Worm (Caenorhabditis elegans) whole organism, young adult: ENCODE results near the gene ZC15.10.

ENCODE experiments used
- B0261.1 ChIP-seq: sonication (generic microtip); optimal IDR thresholded peaks from 2 replicates; lab custom pipeline; 2016; ENCODE audit warnings: mild to moderate bottlenecking, missing genetic modification characterization, moderate library complexity, missing compliant biosample characterization
- D2030.7 ChIP-seq: fragments of 200-800 bp; sonication (Bioruptor generic); IDR thresholded peaks from 2 replicates; pipeline ENCODE4 v1.3.6; 2022; ENCODE audit warnings: missing genetic modification reagents, missing genetic modification characterization, missing compliant biosample characterization
- F37B4.10 ChIP-seq: fragments of 200-800 bp; sonication (Bioruptor generic); IDR thresholded peaks from 2 replicates; pipeline ENCODE4 v1.3.6; 2022; ENCODE audit warnings: missing genetic modification characterization, missing compliant biosample characterization
- F49E8.2 ChIP-seq: sonication (generic microtip); optimal IDR thresholded peaks from 3 replicates; lab custom pipeline; 2017; ENCODE audit warnings: missing genetic modification characterization, mild to moderate bottlenecking, missing compliant biosample characterization, antibody characterized with exemption, moderate library complexity; ENCODE audit not compliant: insufficient read depth
- F57A8.1 ChIP-seq: fragments of 200-800 bp; sonication (Bioruptor generic); optimal IDR thresholded peaks from 2 replicates; lab custom pipeline; 2018; ENCODE audit warnings: mild to moderate bottlenecking, missing genetic modification characterization, moderate library complexity, missing compliant biosample characterization
- K11D2.4 ChIP-seq: fragments of 200-800 bp; sonication (Bioruptor generic); IDR thresholded peaks from 2 replicates; pipeline ENCODE4 v1.3.6; 2022; ENCODE audit warnings: missing genetic modification reagents, missing genetic modification characterization, missing compliant biosample characterization
- T07F8.4 ChIP-seq: sonication (generic microtip); optimal IDR thresholded peaks from 2 replicates; lab custom pipeline; 2016; ENCODE audit warnings: mild to moderate bottlenecking, missing genetic modification characterization, moderate library complexity, missing compliant biosample characterization
- Y95B8A.8 ChIP-seq: fragments of 200-800 bp; sonication (Bioruptor generic); IDR thresholded peaks from 2 replicates; pipeline ENCODE4 v1.3.6; 2022; ENCODE audit warnings: missing genetic modification reagents, missing genetic modification characterization, missing compliant biosample characterization
- akir-1 ChIP-seq: fragments of 200-800 bp; sonication (Bioruptor generic); optimal IDR thresholded peaks from 2 replicates; lab custom pipeline; 2018; ENCODE audit warnings: mild to moderate bottlenecking, missing genetic modification characterization, moderate library complexity, missing compliant biosample characterization
- ama-1 ChIP-seq, 3 experiments: fragments of 150-350 bp in 1 of 3; sonication (generic microtip) in 2 of 3; optimal IDR thresholded peaks; 2 replicates each; lab custom pipeline; 2014 to 2018; ENCODE audit warnings: missing biosample characterization in 2 of 3, missing genetic modification characterization in 2 of 3, missing genetic modification reagents in 2 of 3
- aptf-3 ChIP-seq: fragments of 200-800 bp; sonication (Bioruptor generic); IDR thresholded peaks from 2 replicates; pipeline ENCODE4 v1.3.6; 2022; ENCODE audit warnings: missing genetic modification characterization, missing compliant biosample characterization
- attf-3 ChIP-seq: fragments of 200-800 bp; sonication (Bioruptor generic); conservative IDR thresholded peaks from 2 replicates; pipeline ENCODE4 v1.3.6; 2022; ENCODE audit warnings: missing genetic modification reagents, missing genetic modification characterization, missing compliant biosample characterization
- attf-5 ChIP-seq: fragments of 200-800 bp; sonication (Bioruptor generic); optimal IDR thresholded peaks from 2 replicates; lab custom pipeline; 2018; ENCODE audit warnings: mild to moderate bottlenecking, missing genetic modification characterization, missing compliant biosample characterization
- bed-1 ChIP-seq: fragments of 200-800 bp; sonication (Bioruptor generic); IDR thresholded peaks from 2 replicates; pipeline ENCODE4 v1.3.6; 2022; ENCODE audit warnings: missing genetic modification reagents, missing genetic modification characterization, missing compliant biosample characterization
- ccch-3 ChIP-seq: fragments of 200-800 bp; sonication (Bioruptor generic); optimal IDR thresholded peaks from 2 replicates; lab custom pipeline; 2018; ENCODE audit warnings: mild to moderate bottlenecking, missing genetic modification characterization, missing compliant biosample characterization
- cebp-2 ChIP-seq: fragments of 200-800 bp; sonication (Bioruptor generic); IDR thresholded peaks from 2 replicates; pipeline ENCODE4 v1.3.6; 2022; ENCODE audit warnings: missing genetic modification characterization, missing compliant biosample characterization
- ceh-40 ChIP-seq: fragments of 200-800 bp; sonication (Bioruptor generic); IDR thresholded peaks from 2 replicates; pipeline ENCODE4 v1.3.6; 2022; ENCODE audit warnings: missing genetic modification characterization, missing compliant biosample characterization
- ceh-91 ChIP-seq: fragments of 200-800 bp; sonication (Bioruptor generic); IDR thresholded peaks from 2 replicates; pipeline ENCODE4 v1.3.6; 2022; ENCODE audit warnings: missing genetic modification reagents, missing genetic modification characterization, missing compliant biosample characterization
- die-1 ChIP-seq: sonication (generic microtip); optimal IDR thresholded peaks from 2 replicates; lab custom pipeline; 2016; ENCODE audit warnings: missing genotype, mild to moderate bottlenecking, missing genetic modification characterization, missing compliant biosample characterization
- dox-1 ChIP-seq: fragments of 200-800 bp; sonication (Bioruptor generic); IDR thresholded peaks from 2 replicates; pipeline ENCODE4 v1.3.6; 2022; ENCODE audit warnings: missing genetic modification reagents, missing genetic modification characterization, missing compliant biosample characterization
- efl-1 ChIP-seq: fragments of 150-350 bp; optimal IDR thresholded peaks from 2 replicates; lab custom pipeline; 2014; ENCODE audit warnings: missing biosample characterization, missing genetic modification reagents, missing genetic modification characterization
- egl-18 ChIP-seq: fragments of 200-800 bp; sonication (Bioruptor generic); IDR thresholded peaks from 2 replicates; pipeline ENCODE4 v1.3.6; 2022; ENCODE audit warnings: missing genetic modification reagents, missing genetic modification characterization, missing compliant biosample characterization
- egl-44 ChIP-seq: fragments of 200-800 bp; sonication (Bioruptor generic); IDR thresholded peaks from 2 replicates; pipeline ENCODE4 v1.3.6; 2022; ENCODE audit warnings: missing genetic modification reagents, missing genetic modification characterization, missing compliant biosample characterization
- fkh-3 ChIP-seq: sonication (generic microtip); optimal IDR thresholded peaks from 2 replicates; lab custom pipeline; 2016; ENCODE audit warnings: mild to moderate bottlenecking, missing genetic modification characterization, missing compliant biosample characterization
- him-1 ChIP-seq: sonication (generic microtip); optimal IDR thresholded peaks from 2 replicates; lab custom pipeline; 2016; ENCODE audit warnings: missing genotype, missing genetic modification reagents, missing genetic modification characterization, missing compliant biosample characterization
- hlh-26 ChIP-seq: fragments of 200-800 bp; sonication (Bioruptor generic); conservative IDR thresholded peaks from 2 replicates; pipeline ENCODE4 v1.3.6; 2022; ENCODE audit warnings: missing genetic modification reagents, missing genetic modification characterization, missing compliant biosample characterization
- hmg-1.2 ChIP-seq: fragments of 200-800 bp; sonication (Bioruptor generic); IDR thresholded peaks from 2 replicates; pipeline ENCODE4 v1.3.6; 2022; ENCODE audit warnings: missing genetic modification reagents, missing genetic modification characterization, missing compliant biosample characterization
- hmg-20 ChIP-seq: fragments of 200-800 bp; sonication (Bioruptor generic); IDR thresholded peaks from 2 replicates; pipeline ENCODE4 v1.3.6; 2022; ENCODE audit warnings: missing genetic modification reagents, missing genetic modification characterization, missing compliant biosample characterization
- let-526 ChIP-seq: fragments of 200-800 bp; sonication (Bioruptor generic); IDR thresholded peaks from 2 replicates; pipeline ENCODE4 v1.3.6; 2022; ENCODE audit warnings: missing genetic modification reagents, missing genetic modification characterization, missing compliant biosample characterization
- lin-26 ChIP-seq: fragments of 200-800 bp; sonication (Bioruptor generic); IDR thresholded peaks from 2 replicates; pipeline ENCODE4 v1.3.6; 2022; ENCODE audit warnings: missing genetic modification reagents, missing genetic modification characterization, missing compliant biosample characterization
- lin-35 ChIP-seq, 3 experiments: fragments of 150-350 bp in 2 of 3; sonication (generic microtip) in 1 of 3; optimal IDR thresholded peaks; 2 replicates each; lab custom pipeline; 2014 to 2018; ENCODE audit warnings: missing biosample characterization in 3 of 3, missing genetic modification characterization in 3 of 3, missing genetic modification reagents in 3 of 3
- lin-40 ChIP-seq: sonication (generic microtip); optimal IDR thresholded peaks from 2 replicates; lab custom pipeline; 2016; ENCODE audit warnings: missing genetic modification characterization, mild to moderate bottlenecking, missing compliant biosample characterization, missing genotype, missing genetic modification reagents
- madf-10 ChIP-seq: sonication (generic microtip); optimal IDR thresholded peaks from 2 replicates; lab custom pipeline; 2016; ENCODE audit warnings: mild to moderate bottlenecking, missing genetic modification characterization, missing compliant biosample characterization
- madf-8 ChIP-seq: fragments of 200-800 bp; sonication (Bioruptor generic); conservative IDR thresholded peaks from 2 replicates; pipeline ENCODE4 v1.3.6; 2022; ENCODE audit warnings: missing genetic modification reagents, missing genetic modification characterization, missing compliant biosample characterization
- mcd-1 ChIP-seq: fragments of 200-800 bp; sonication (Bioruptor generic); IDR thresholded peaks from 2 replicates; pipeline ENCODE4 v1.3.6; 2022; ENCODE audit warnings: missing genetic modification reagents, missing genetic modification characterization, missing compliant biosample characterization
- mes-4 ChIP-seq: sonication (generic microtip); optimal IDR thresholded peaks from 2 replicates; lab custom pipeline; 2016; ENCODE audit warnings: missing genotype, missing genetic modification characterization, missing compliant biosample characterization
- mxl-1 ChIP-seq: sonication (generic microtip); optimal IDR thresholded peaks from 2 replicates; lab custom pipeline; 2016; ENCODE audit warnings: missing genetic modification characterization, missing compliant biosample characterization
- nfyb-1 ChIP-seq: fragments of 200-800 bp; sonication (Bioruptor generic); IDR thresholded peaks from 2 replicates; pipeline ENCODE4 v1.3.6; 2022; ENCODE audit warnings: missing genetic modification reagents, missing genetic modification characterization, missing compliant biosample characterization
- nhr-27 ChIP-seq: fragments of 200-800 bp; sonication (Bioruptor generic); optimal IDR thresholded peaks from 2 replicates; lab custom pipeline; 2018; ENCODE audit warnings: mild to moderate bottlenecking, missing genetic modification characterization, moderate library complexity, missing compliant biosample characterization
- nhr-90 ChIP-seq: sonication (generic microtip); optimal IDR thresholded peaks from 2 replicates; lab custom pipeline; 2016; ENCODE audit warnings: missing genotype, mild to moderate bottlenecking, missing genetic modification characterization, missing compliant biosample characterization
- rpc-1 ChIP-seq, 2 experiments: fragments of 150-350 bp in 1 of 2; sonication (generic microtip) in 1 of 2; optimal IDR thresholded peaks; 2 replicates each; lab custom pipeline; 2014 to 2018; ENCODE audit warnings: missing biosample characterization in 1 of 2, missing genetic modification characterization in 1 of 2, missing genetic modification reagents in 1 of 2, missing genotype in 1 of 2
- sdz-38 ChIP-seq: sonication (generic microtip); optimal IDR thresholded peaks from 2 replicates; lab custom pipeline; 2016; ENCODE audit warnings: missing genotype, missing genetic modification characterization, missing compliant biosample characterization
- sea-2 ChIP-seq: fragments of 200-800 bp; sonication (Bioruptor generic); IDR thresholded peaks from 2 replicates; pipeline ENCODE4 v1.3.6; 2022; ENCODE audit warnings: missing genetic modification characterization, missing compliant biosample characterization
- snpc-1.3 ChIP-seq: sonication (generic microtip); optimal IDR thresholded peaks from 2 replicates; lab custom pipeline; 2017; ENCODE audit warnings: missing genetic modification characterization, mild to moderate bottlenecking, missing compliant biosample characterization, antibody characterized with exemption, moderate library complexity, missing genotype, missing genetic modification reagents; ENCODE audit not compliant: insufficient read depth
- tbx-9 ChIP-seq: sonication (generic microtip); optimal IDR thresholded peaks from 2 replicates; lab custom pipeline; 2016; ENCODE audit warnings: borderline replicate concordance, missing genetic modification characterization, inconsistent platforms, missing compliant biosample characterization
- zim-3 ChIP-seq: sonication (generic microtip); optimal IDR thresholded peaks from 2 replicates; lab custom pipeline; 2017; ENCODE audit warnings: mild to moderate bottlenecking, missing genetic modification characterization, moderate library complexity, missing compliant biosample characterization
- ztf-25 ChIP-seq: fragments of 200-800 bp; sonication (Bioruptor generic); IDR thresholded peaks from 2 replicates; pipeline ENCODE4 v1.3.6; 2022; ENCODE audit warnings: missing genetic modification reagents, missing genetic modification characterization, missing compliant biosample characterization
- ztf-26 ChIP-seq: sonication (generic microtip); optimal IDR thresholded peaks from 2 replicates; lab custom pipeline; 2017; ENCODE audit warnings: missing genetic modification characterization, missing compliant biosample characterization

ZC15.10 gene

DNA sequence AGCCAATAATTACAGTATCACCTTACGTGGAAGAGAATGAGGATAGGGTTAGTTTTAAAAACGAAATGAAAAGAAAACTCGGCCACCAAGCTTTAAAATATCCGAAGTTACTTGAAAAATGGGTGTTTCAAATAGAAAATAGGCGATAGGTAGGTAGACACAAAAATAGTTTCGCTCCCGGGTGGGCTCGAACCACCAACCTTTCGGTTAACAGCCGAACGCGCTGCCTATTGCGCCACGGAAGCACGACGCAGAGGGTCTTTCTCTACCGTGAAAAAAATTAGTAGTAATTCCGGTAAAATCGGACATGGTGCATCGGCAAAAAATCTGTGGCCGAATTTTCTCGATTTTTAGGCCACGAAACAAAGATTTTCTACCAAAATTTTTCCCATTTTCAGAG is 37.1 kb downstream of the ZC15.10 start (continued):
- TF ChIP-seq snpc-1.3 (tag; lab: Kevin White, UChicago) = no peak
- no peak for TF ChIP-seq attf-3 (GFP tag; lab: Robert Waterston, UW)
- TF ChIP-seq ztf-25 = 0 out of 2 replicates have a peak, but pooled peaks have one; percentile 31
- TF ChIP-seq lin-26 (GFP tag; lab: Robert Waterston, UW) = no peak
- no peak for TF ChIP-seq hmg-20 (GFP tag; lab: Robert Waterston, UW)
- TF ChIP-seq hlh-26 (GFP tag; lab: Robert Waterston, UW) = no peak
- TF ChIP-seq nhr-90 (tag; lab: Kevin White, UChicago) = peak; percentile 10
- no peak for TF ChIP-seq F57A8.1 (GFP tag; lab: Kevin White, UChicago)
- TF ChIP-seq nhr-27 (tag; lab: Kevin White, UChicago) = no peak
- no peak for TF ChIP-seq akir-1 (GFP tag; lab: Kevin White, UChicago)
- TF ChIP-seq K11D2.4 (GFP tag; lab: Robert Waterston, UW) = no peak
- no peak for TF ChIP-seq aptf-3
- TF ChIP-seq mcd-1 = no peak
- no peak for TF ChIP-seq mes-4 (tag; lab: Kevin White, UChicago)
- no peak for TF ChIP-seq lin-40
- no peak for TF ChIP-seq nfyb-1
- TF ChIP-seq ama-1 (optimal IDR thresholded peaks at IDR 0.05; lab: Kevin White, UChicago) = no peak
- TF ChIP-seq ama-1 (GFP tag; optimal IDR thresholded peaks at IDR 0.05; lab: Kevin White, UChicago) = no peak
- TF ChIP-seq lin-35 (GFP tag; optimal IDR thresholded peaks at IDR 0.05; lab: Kevin White, UChicago) = no peak
- TF ChIP-seq egl-18 = no peak
- peak; percentile 54; the same call in 1 of the 2 replicates for TF ChIP-seq D2030.7 (GFP tag; lab: Robert Waterston, UW)
- TF ChIP-seq cebp-2 (GFP tag; lab: Robert Waterston, UW) = no peak
- TF ChIP-seq sea-2 (GFP tag; lab: Robert Waterston, UW) = no peak
- TF ChIP-seq madf-8 = no peak
- TF ChIP-seq T07F8.4 (tag; lab: Kevin White, UChicago) = no peak
- TF ChIP-seq fkh-3 (tag; lab: Kevin White, UChicago) = no peak
- TF ChIP-seq ccch-3 = no peak
- TF ChIP-seq F37B4.10 (GFP tag; lab: Robert Waterston, UW) = no peak
- TF ChIP-seq zim-3 (tag; lab: Kevin White, UChicago) = no peak
- no peak for TF ChIP-seq bed-1 (GFP tag; lab: Robert Waterston, UW)
- TF ChIP-seq let-526 = no peak
- TF ChIP-seq attf-5 (GFP tag; lab: Kevin White, UChicago) = no peak
- no peak for TF ChIP-seq ceh-91
- no peak for TF ChIP-seq ceh-40 (GFP tag; lab: Robert Waterston, UW)
- TF ChIP-seq F49E8.2 (tag; lab: Kevin White, UChicago) = no peak
- TF ChIP-seq ztf-26 (tag; lab: Kevin White, UChicago) = no peak

DNA sequence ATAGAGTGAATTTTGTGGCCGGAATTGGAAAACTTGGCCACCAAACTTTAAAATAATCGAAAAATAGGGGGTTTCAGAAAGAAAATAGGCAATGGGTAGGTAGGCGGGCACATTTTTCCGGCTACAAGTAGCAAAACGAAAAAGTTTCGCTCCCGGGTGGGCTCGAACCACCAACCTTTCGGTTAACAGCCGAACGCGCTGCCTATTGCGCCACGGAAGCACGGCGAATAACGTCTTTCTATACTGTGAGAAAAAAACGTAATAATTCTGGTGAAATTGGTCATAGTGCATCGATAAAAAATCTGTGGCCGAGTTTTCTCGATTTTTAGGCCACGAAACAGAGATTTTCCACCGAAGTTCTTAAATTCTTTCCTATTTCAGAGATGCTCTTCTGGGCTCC is 39.8 kb downstream of the ZC15.10 start:
- peak; percentile 56 for TF ChIP-seq rpc-1 (optimal IDR thresholded peaks at IDR 0.05; lab: Kevin White, UChicago)
- TF ChIP-seq rpc-1 (tag; optimal IDR thresholded peaks at IDR 0.05; lab: Kevin White, UChicago) = peak; percentile 76
- TF ChIP-seq die-1 (tag; lab: Kevin White, UChicago) = peak; percentile 44
- TF ChIP-seq sdz-38 (tag; lab: Kevin White, UChicago) = no peak
- peak; percentile 56 for TF ChIP-seq nhr-90 (tag; lab: Kevin White, UChicago)
- TF ChIP-seq him-1 (tag; lab: Kevin White, UChicago) = peak; percentile 50
- no peak for TF ChIP-seq fkh-3 (tag; lab: Kevin White, UChicago)
- peak; percentile 36; the same call in 1 of the 2 replicates for TF ChIP-seq dox-1 (GFP tag; lab: Robert Waterston, UW)
- TF ChIP-seq hmg-1.2 (GFP tag; lab: Robert Waterston, UW) = 0 out of 2 replicates have a peak, but pooled peaks have one; percentile 17
- TF ChIP-seq mxl-1 (tag; lab: Kevin White, UChicago) = peak; percentile 3
- TF ChIP-seq nfyb-1 = no peak
- TF ChIP-seq egl-44 (GFP tag; lab: Robert Waterston, UW) = no peak
- no peak for TF ChIP-seq tbx-9
- TF ChIP-seq madf-10 (tag; lab: Kevin White, UChicago) = no peak
- TF ChIP-seq efl-1 = no peak
- no peak for TF ChIP-seq Y95B8A.8
- peak; percentile 23; the same call in 1 of the 2 replicates for TF ChIP-seq mcd-1
- peak; percentile 59; the same call in 1 of the 2 replicates for TF ChIP-seq lin-26 (GFP tag; lab: Robert Waterston, UW)
- no peak for TF ChIP-seq T07F8.4 (tag; lab: Kevin White, UChicago)
- TF ChIP-seq ceh-91 = no peak
- peak; percentile 65 for TF ChIP-seq B0261.1 (tag; lab: Kevin White, UChicago)
